Fruit fly (Drosophila melanogaster) whole organism, embryonic: ENCODE results near the gene CG11596.

Experiments
- Abd-B ChIP-seq: fragments of 200-800 bp; sonication (Bioruptor generic); optimal IDR thresholded peaks from 2 replicates; lab custom pipeline; 2018; ENCODE audit warnings: missing biosample characterization, mild to moderate bottlenecking, missing genetic modification characterization, moderate library complexity
- Aef1 ChIP-seq: fragments of 200-800 bp; sonication (Bioruptor generic); IDR thresholded peaks from 3 replicates; pipeline ENCODE4 v1.3.6; 2022; ENCODE audit warnings: missing biosample characterization, missing genetic modification characterization
- Bdp1 ChIP-seq: fragments of 200-800 bp; sonication (Bioruptor generic); optimal IDR thresholded peaks from 3 replicates; lab custom pipeline; 2016; ENCODE audit warnings: missing biosample characterization, missing genetic modification characterization
- CG11695 ChIP-seq: fragments of 200-800 bp; sonication (Bioruptor generic); IDR thresholded peaks from 3 replicates; pipeline ENCODE4 v1.3.6; 2022; ENCODE audit warnings: missing biosample characterization, missing genetic modification characterization
- CG14441 ChIP-seq: fragments of 200-800 bp; sonication (Bioruptor generic); IDR thresholded peaks from 2 replicates; pipeline ENCODE4 v1.3.6; 2022; ENCODE audit warnings: missing biosample characterization, missing genetic modification characterization
- CG16813 ChIP-seq: fragments of 200-800 bp; sonication (Bioruptor generic); IDR thresholded peaks from 3 replicates; pipeline ENCODE4 v1.3.6; 2022; ENCODE audit warnings: missing biosample characterization, missing genetic modification characterization; ENCODE audit not compliant: partially characterized antibody
- CG17359 ChIP-seq: fragments of 200-800 bp; sonication (Bioruptor generic); optimal IDR thresholded peaks from 3 replicates; lab custom pipeline; 2018; ENCODE audit warnings: missing biosample characterization, mild to moderate bottlenecking, missing genetic modification characterization, moderate library complexity
- CG17912 ChIP-seq: fragments of 200-800 bp; sonication (Bioruptor generic); optimal IDR thresholded peaks from 2 replicates; lab custom pipeline; 2018; ENCODE audit warnings: missing biosample characterization, mild to moderate bottlenecking, missing genetic modification characterization
- CG31441 ChIP-seq: fragments of 200-800 bp; sonication (Bioruptor generic); IDR thresholded peaks from 2 replicates; pipeline ENCODE4 v1.3.6; 2022; ENCODE audit warnings: missing biosample characterization, missing genetic modification characterization
- CG33213 ChIP-seq: fragments of 200-800 bp; sonication (Bioruptor generic); optimal IDR thresholded peaks from 3 replicates; lab custom pipeline; 2016; ENCODE audit warnings: missing biosample characterization, missing genetic modification characterization
- CG34224 ChIP-seq: fragments of 200-800 bp; sonication (Bioruptor generic); IDR thresholded peaks from 3 replicates; pipeline ENCODE4 v1.3.6; 2022; ENCODE audit warnings: missing biosample characterization, missing genetic modification characterization; ENCODE audit not compliant: partially characterized antibody
- CG34376 ChIP-seq: fragments of 200-800 bp; sonication (Bioruptor generic); optimal IDR thresholded peaks from 2 replicates; lab custom pipeline; 2018; ENCODE audit warnings: missing biosample characterization, mild to moderate bottlenecking, missing genetic modification characterization
- CG43689 ChIP-seq: fragments of 200-800 bp; sonication (Bioruptor generic); IDR thresholded peaks from 2 replicates; pipeline ENCODE4 v1.3.6; 2022; ENCODE audit warnings: missing biosample characterization, missing genetic modification characterization
- CG4820 ChIP-seq: fragments of 200-800 bp; sonication (Bioruptor generic); optimal IDR thresholded peaks from 3 replicates; lab custom pipeline; 2016; ENCODE audit warnings: missing biosample characterization, missing genetic modification characterization
- CG7928 ChIP-seq: fragments of 200-800 bp; sonication (Bioruptor generic); optimal IDR thresholded peaks from 2 replicates; lab custom pipeline; 2017; ENCODE audit warnings: missing biosample characterization, mild to moderate bottlenecking, missing genetic modification characterization
- CG8765 ChIP-seq: fragments of 200-800 bp; sonication (Bioruptor generic); IDR thresholded peaks from 2 replicates; pipeline ENCODE4 v1.3.6; 2022; ENCODE audit warnings: missing biosample characterization, missing genetic modification characterization
- CG9727 ChIP-seq: fragments of 200-800 bp; sonication (Bioruptor generic); optimal IDR thresholded peaks from 3 replicates; lab custom pipeline; 2017; ENCODE audit warnings: missing biosample characterization, mild to moderate bottlenecking, missing genetic modification characterization
- CG9797 ChIP-seq: fragments of 200-800 bp; sonication (Bioruptor generic); optimal IDR thresholded peaks from 3 replicates; lab custom pipeline; 2018; ENCODE audit warnings: missing biosample characterization, mild to moderate bottlenecking, missing genetic modification characterization
- Elba2 ChIP-seq: fragments of 200-800 bp; sonication (Bioruptor generic); optimal IDR thresholded peaks from 3 replicates; lab custom pipeline; 2016; ENCODE audit warnings: missing biosample characterization, missing genetic modification characterization
- Ets65A ChIP-seq: fragments of 200-800 bp; sonication (Bioruptor generic); peaks from one replicate; lab custom pipeline; 2016; ENCODE audit warnings: missing biosample characterization, missing genetic modification characterization
- Gsc ChIP-seq: fragments of 200-800 bp; sonication (Bioruptor generic); IDR thresholded peaks from 2 replicates; pipeline ENCODE4 v1.3.6; 2022; ENCODE audit warnings: missing biosample characterization, missing genetic modification characterization
- HLH54F ChIP-seq: fragments of 200-800 bp; sonication (Bioruptor generic); optimal IDR thresholded peaks from 3 replicates; lab custom pipeline; 2016; ENCODE audit warnings: missing biosample characterization, missing genetic modification characterization
- HmgZ ChIP-seq: fragments of 200-800 bp; sonication (Bioruptor generic); optimal IDR thresholded peaks from 2 replicates; lab custom pipeline; 2018; ENCODE audit warnings: missing biosample characterization, mild to moderate bottlenecking, missing genetic modification characterization
- Hmr ChIP-seq: fragments of 200-800 bp; sonication (Bioruptor generic); optimal IDR thresholded peaks from 3 replicates; lab custom pipeline; 2017; ENCODE audit warnings: mild to moderate bottlenecking, missing biosample characterization, missing genetic modification reagents, missing genetic modification characterization
- Med ChIP-seq: fragments of 200-800 bp; sonication (Bioruptor generic); peaks from one replicate; lab custom pipeline; 2016; ENCODE audit warnings: missing biosample characterization, missing genetic modification characterization, mild to moderate bottlenecking, inconsistent platforms, moderate library complexity
- Mrtf ChIP-seq: fragments of 200-800 bp; sonication (Bioruptor generic); IDR thresholded peaks from 3 replicates; pipeline ENCODE4 v1.3.6; 2022; ENCODE audit warnings: missing biosample characterization, missing genetic modification characterization
- NfI ChIP-seq: fragments of 200-800 bp; sonication (Bioruptor generic); optimal IDR thresholded peaks from 3 replicates; lab custom pipeline; 2018; ENCODE audit warnings: missing biosample characterization, mild to moderate bottlenecking, missing genetic modification characterization, moderate library complexity
- Oli ChIP-seq: fragments of 200-800 bp; sonication (Bioruptor generic); optimal IDR thresholded peaks from 2 replicates; lab custom pipeline; 2018; ENCODE audit warnings: missing biosample characterization, mild to moderate bottlenecking, missing genetic modification characterization, moderate library complexity
- Sry-δ ChIP-seq: fragments of 200-800 bp; sonication (Bioruptor generic); optimal IDR thresholded peaks from 2 replicates; lab custom pipeline; 2016; ENCODE audit warnings: missing biosample characterization, missing genetic modification characterization
- Taf1 ChIP-seq: fragments of 200-800 bp; sonication (Bioruptor generic); IDR thresholded peaks from 2 replicates; pipeline ENCODE4 v1.3.6; 2022; ENCODE audit warnings: missing biosample characterization, missing genetic modification characterization
- YL-1 ChIP-seq: fragments of 200-800 bp; sonication (Bioruptor generic); optimal IDR thresholded peaks from 3 replicates; lab custom pipeline; 2017; ENCODE audit warnings: missing biosample characterization, mild to moderate bottlenecking, missing genetic modification characterization
- btn ChIP-seq: fragments of 200-800 bp; sonication (Bioruptor generic); optimal IDR thresholded peaks from 2 replicates; lab custom pipeline; 2016; ENCODE audit warnings: missing biosample characterization, missing genetic modification characterization
- cad ChIP-seq: fragments of >200 bp; optimal IDR thresholded peaks from 2 replicates; lab custom pipeline; 2017; ENCODE audit warnings: missing biosample characterization, missing genetic modification characterization
- cg ChIP-seq: fragments of 200-800 bp; sonication (Bioruptor generic); optimal IDR thresholded peaks from 3 replicates; lab custom pipeline; 2019; ENCODE audit warnings: missing biosample characterization, mild to moderate bottlenecking, missing genetic modification characterization, moderate library complexity
- chif ChIP-seq, 2 experiments: fragments of 200-800 bp; sonication (Bioruptor generic); optimal IDR thresholded peaks; 3 replicates each; lab custom pipeline; 2016; ENCODE audit warnings: missing biosample characterization in 2 of 2, missing genetic modification characterization in 2 of 2
- exex ChIP-seq: fragments of 200-800 bp; sonication (Bioruptor generic); optimal IDR thresholded peaks from 4 replicates; lab custom pipeline; 2018; ENCODE audit warnings: missing biosample characterization, mild to moderate bottlenecking, missing genetic modification characterization, moderate library complexity
- grau ChIP-seq: fragments of 200-800 bp; optimal IDR thresholded peaks from 3 replicates; lab custom pipeline; 2019; ENCODE audit warnings: missing biosample characterization, mild to moderate bottlenecking, missing genetic modification characterization, moderate library complexity
- gt ChIP-seq: fragments of 200-800 bp; sonication (Bioruptor generic); IDR thresholded peaks from 2 replicates; pipeline ENCODE4 v1.3.6; 2022; ENCODE audit warnings: missing biosample characterization, missing genetic modification characterization
- ind ChIP-seq: fragments of 200-800 bp; sonication (Bioruptor generic); optimal IDR thresholded peaks from 3 replicates; lab custom pipeline; 2016; ENCODE audit warnings: missing biosample characterization, missing genetic modification characterization
- inv ChIP-seq: fragments of 200-800 bp; sonication (Bioruptor generic); IDR thresholded peaks from 2 replicates; pipeline ENCODE4 v1.3.6; 2022; ENCODE audit warnings: missing biosample characterization, missing genetic modification characterization; ENCODE audit not compliant: partially characterized antibody
- ken ChIP-seq: fragments of 200-800 bp; sonication (Bioruptor generic); IDR thresholded peaks from 3 replicates; pipeline ENCODE4 v1.3.6; 2022; ENCODE audit warnings: missing biosample characterization, missing genetic modification characterization
- kni ChIP-seq: fragments of 200-800 bp; sonication (Bioruptor generic); optimal IDR thresholded peaks from 3 replicates; lab custom pipeline; 2017; ENCODE audit warnings: mild to moderate bottlenecking, missing biosample characterization, missing genetic modification reagents, missing genetic modification characterization
- knrl ChIP-seq: fragments of 200-800 bp; sonication (Bioruptor generic); IDR thresholded peaks from 3 replicates; pipeline ENCODE4 v1.3.6; 2022; ENCODE audit warnings: missing biosample characterization, missing genetic modification characterization; ENCODE audit not compliant: partially characterized antibody
- lilli ChIP-seq: fragments of 200-800 bp; sonication (Bioruptor generic); optimal IDR thresholded peaks from 3 replicates; lab custom pipeline; 2016; ENCODE audit warnings: missing biosample characterization, missing genetic modification characterization
- lola ChIP-seq, 3 experiments: fragments of >200 bp in 2 of 3; fragments of 200-800 bp in 1 of 3; sonication (Bioruptor generic) in 1 of 3; optimal IDR thresholded peaks; 2 replicates each; lab custom pipeline; 2017 to 2019; ENCODE audit warnings: missing biosample characterization in 3 of 3, missing genetic modification characterization in 3 of 3, mild to moderate bottlenecking in 1 of 3, moderate library complexity in 1 of 3
- mam ChIP-seq: fragments of 200-800 bp; sonication (Bioruptor generic); optimal IDR thresholded peaks from 3 replicates; lab custom pipeline; 2016; ENCODE audit warnings: missing biosample characterization, missing genetic modification characterization
- odd ChIP-seq: fragments of 200-800 bp; sonication (Bioruptor generic); optimal IDR thresholded peaks from 2 replicates; lab custom pipeline; 2017; ENCODE audit warnings: missing biosample characterization, mild to moderate bottlenecking, missing genetic modification characterization
- prd ChIP-seq, 3 experiments: fragments of >200 bp in 2 of 3; fragments of 200-800 bp in 1 of 3; sonication (Bioruptor generic) in 1 of 3; optimal IDR thresholded peaks in 2 of 3; IDR thresholded peaks in 1 of 3; 2 replicates in 2 of 3; 3 replicates in 1 of 3; pipeline versions ENCODE4 v1.3.6 to Lab custom; 2017 to 2022; ENCODE audit warnings: missing biosample characterization in 1 of 3, missing genetic modification characterization in 1 of 3
- twi ChIP-seq: fragments of 200-800 bp; optimal IDR thresholded peaks from 2 replicates; lab custom pipeline; 2019; ENCODE audit warnings: missing biosample characterization, mild to moderate bottlenecking, missing genetic modification characterization, moderate library complexity
- vvl ChIP-seq: fragments of 200-800 bp; sonication (Bioruptor generic); IDR thresholded peaks from 2 replicates; pipeline ENCODE4 v1.3.6; 2022; ENCODE audit warnings: missing biosample characterization, missing genetic modification characterization

Gene CG11596

DNA sequence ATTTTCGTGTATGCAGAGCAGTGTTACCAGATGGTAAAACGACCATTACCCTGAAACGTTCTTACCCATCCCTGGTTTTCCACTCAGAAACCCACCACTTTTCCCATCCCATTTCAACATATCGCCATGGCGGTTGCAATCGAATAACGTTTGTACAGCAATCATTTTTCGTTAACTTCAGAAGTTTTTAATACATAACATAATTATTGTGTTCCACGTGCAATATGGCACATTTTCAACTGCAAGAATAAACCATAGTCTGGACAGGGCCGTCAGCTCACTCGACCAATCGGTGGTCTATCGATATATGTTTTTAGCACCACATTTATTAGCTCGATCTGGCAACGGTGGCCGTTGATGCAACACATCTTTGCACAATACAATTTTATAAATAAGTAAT lies 37.6 kb upstream of the CG11596 start, which contains the start of the genes trr and mRpL16 (continued):
- TF ChIP-seq prd (optimal IDR thresholded peaks at IDR 0.05; lab: Kevin White, UChicago) (no peak), prd (GFP tag; IDR thresholded peaks at IDR 0.05; lab: Robert Waterston, UW) (peak; percentile 58; the same call in 2 of the 3 replicates), Taf1 (GFP tag; lab: Robert Waterston, UW) (no peak; the same call in 1 of the 2 replicates), CG17912 (GFP tag; lab: Kevin White, UChicago) (peak; percentile 30), chif (GFP tag; optimal IDR thresholded peaks at IDR 0.05; lab: Kevin White, UChicago) (peak in 1 of 2 experiments; percentile 28), Sry-δ (peak; percentile 80), inv (peak; percentile 58), CG31441 (GFP tag; lab: Robert Waterston, UW) (no peak), lilli (GFP tag; lab: Kevin White, UChicago) (peak; percentile 49), Abd-B (GFP tag; lab: Kevin White, UChicago) (peak; percentile 64), cad (GFP tag; lab: Kevin White, UChicago) (no peak), cg (peak; percentile 7), exex (tag; lab: Kevin White, UChicago) (no peak), CG43689 (GFP tag; lab: Robert Waterston, UW) (no peak), CG8765 (GFP tag; lab: Robert Waterston, UW) (no peak), CG4820 (GFP tag; lab: Kevin White, UChicago) (no peak), CG17359 (no peak), CG34224 (0 out of 3 replicates have a peak, but pooled peaks have one; percentile 37), Hmr (GFP tag; lab: Kevin White, UChicago) (no peak), Ets65A (GFP tag; lab: Kevin White, UChicago) (peak; percentile 86), ken (0 out of 3 replicates have a peak, but pooled peaks have one; percentile 10), vvl (GFP tag; lab: Robert Waterston, UW) (peak; percentile 57), CG11695 (GFP tag; lab: Robert Waterston, UW) (peak; percentile 39; the same call in 1 of the 3 replicates), HLH54F (peak; percentile 49), btn (GFP tag; lab: Kevin White, UChicago) (no peak), Gsc (GFP tag; lab: Robert Waterston, UW) (no peak), grau (tag; lab: Kevin White, UChicago) (peak; percentile 50), gt (GFP tag; lab: Robert Waterston, UW) (no peak), Aef1 (GFP tag; lab: Robert Waterston, UW) (no peak), CG16813 (GFP tag; lab: Robert Waterston, UW) (peak; percentile 80), CG33213 (GFP tag; lab: Kevin White, UChicago) (peak; percentile 12), CG7928 (GFP tag; lab: Kevin White, UChicago) (peak; percentile 92), odd (GFP tag; lab: Kevin White, UChicago) (no peak), YL-1 (peak; percentile 86), Oli (tag; lab: Kevin White, UChicago) (no peak), Med (GFP tag; lab: Kevin White, UChicago) (peak; percentile 93), CG34376 (GFP tag; lab: Kevin White, UChicago) (no peak), NfI (GFP tag; lab: Kevin White, UChicago) (peak; percentile 59), CG9797 (GFP tag; lab: Kevin White, UChicago) (peak; percentile 84), Bdp1 (GFP tag; lab: Kevin White, UChicago) (no peak), twi (tag; lab: Kevin White, UChicago) (peak; percentile 39), mam (GFP tag; lab: Kevin White, UChicago) (peak; percentile 16), HmgZ (tag; lab: Kevin White, UChicago) (peak; percentile 31), Mrtf (no peak), knrl (GFP tag; lab: Robert Waterston, UW) (peak; percentile 80), Elba2 (GFP tag; lab: Kevin White, UChicago) (no peak), kni (no peak), lola (GFP tag; optimal IDR thresholded peaks at IDR 0.05; lab: Kevin White, UChicago) (peak in 1 of 3 experiments; percentile 40), CG14441 (GFP tag; lab: Robert Waterston, UW) (peak; percentile 57), ind (GFP tag; lab: Kevin White, UChicago) (no peak), CG9727 (peak; percentile 60)
